Fruit fly (Drosophila melanogaster): ENCODE measurements around the gene CG10559.
A peak's percentile ranks its signal among the peaks of the same experiment; 100 is the strongest.

Gene CG10559

DNA sequence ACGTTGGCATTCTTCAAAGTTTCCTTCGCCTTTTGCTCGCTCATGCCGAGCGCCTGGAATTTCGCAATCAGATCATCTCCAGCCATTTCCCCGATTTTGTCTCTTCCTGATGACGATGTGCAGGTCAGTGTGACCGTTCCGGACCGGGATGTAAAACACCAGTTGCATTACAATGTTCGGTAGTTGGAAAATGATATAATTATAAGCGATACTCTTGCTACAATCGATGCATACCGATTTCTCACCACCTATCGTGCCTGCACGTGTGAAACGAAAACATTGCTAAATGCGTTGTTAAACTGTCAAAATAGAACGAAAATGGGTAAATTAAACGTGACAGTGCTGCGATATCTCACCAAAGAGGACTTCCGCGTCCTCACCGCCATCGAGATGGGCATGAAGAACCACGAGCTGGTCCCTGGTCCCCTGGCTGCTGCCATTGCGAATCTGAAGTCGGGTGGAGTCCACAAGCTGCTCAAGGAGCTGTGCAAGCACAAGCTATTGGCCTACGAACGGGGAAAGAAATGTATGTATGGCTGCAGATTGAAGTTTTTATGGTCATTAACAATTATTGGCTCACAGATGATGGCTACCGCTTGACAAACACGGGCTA lies 50.2 kb downstream of the CG10559 start, which contains the start of the genes GlnRS and RIOK2 (continued):
- TF ChIP-seq nau (GFP tag; optimal IDR thresholded peaks at IDR 0.05) = no peak
- TF ChIP-seq HLHmδ (GFP tag; optimal IDR thresholded peaks at IDR 0.05) = no peak
- TF ChIP-seq jigr1 (GFP tag; IDR thresholded peaks at IDR 0.05) = no peak
- TF ChIP-seq BtbVII (GFP tag; optimal IDR thresholded peaks at IDR 0.05) = no peak
- TF ChIP-seq CG17912 (GFP tag; optimal IDR thresholded peaks at IDR 0.05) = peak; percentile 54
- no peak for TF ChIP-seq gce (GFP tag; IDR thresholded peaks at IDR 0.05)
- TF ChIP-seq CG1832 (GFP tag; optimal IDR thresholded peaks at IDR 0.05) = no peak
- peak in 1 of 2 experiments; percentile 79 for TF ChIP-seq Dfd (GFP tag; optimal IDR thresholded peaks at IDR 0.05)
- TF ChIP-seq Aef1 (GFP tag; IDR thresholded peaks at IDR 0.05) = no peak
- TF ChIP-seq CG6765 (GFP tag; optimal IDR thresholded peaks at IDR 0.05) = no peak
- TF ChIP-seq CG4404 (GFP tag; IDR thresholded peaks at IDR 0.05) = no peak
- TF ChIP-seq zfh2 (GFP tag; optimal IDR thresholded peaks at IDR 0.05) = peak; percentile 27
- peak; percentile 1 for TF ChIP-seq CG10979 (tag; optimal IDR thresholded peaks at IDR 0.05)
- TF ChIP-seq lbe (GFP tag; optimal IDR thresholded peaks at IDR 0.05) = no peak
- no peak for TF ChIP-seq schlank (tag; optimal IDR thresholded peaks at IDR 0.05)
- peak; percentile 92 for TF ChIP-seq CG17802 (tag; optimal IDR thresholded peaks at IDR 0.05)
- TF ChIP-seq Ssrp (tag; optimal IDR thresholded peaks at IDR 0.05) = no peak
- TF ChIP-seq CG4328 (GFP tag; optimal IDR thresholded peaks at IDR 0.05) = no peak
- no peak for TF ChIP-seq Dip3 (GFP tag; optimal IDR thresholded peaks at IDR 0.05)
- no peak for TF ChIP-seq otp (GFP tag; IDR thresholded peaks at IDR 0.05)
- no peak for TF ChIP-seq Nf-YA (GFP tag; IDR thresholded peaks at IDR 0.05)
- TF ChIP-seq sim (GFP tag; IDR thresholded peaks at IDR 0.05) = no peak
- peak; percentile 52 for TF ChIP-seq Rfx (GFP tag; IDR thresholded peaks at IDR 0.05)
- no peak for TF ChIP-seq Gug (GFP tag; IDR thresholded peaks at IDR 0.05)
- TF ChIP-seq sima (GFP tag; optimal IDR thresholded peaks at IDR 0.05) = no peak
- no peak for TF ChIP-seq Drgx (GFP tag; IDR thresholded peaks at IDR 0.05)
- no peak for TF ChIP-seq Dad (GFP tag; optimal IDR thresholded peaks at IDR 0.05)
- no peak for TF ChIP-seq tll (GFP tag; optimal IDR thresholded peaks at IDR 0.05)
- no peak for TF ChIP-seq gsb-n (tag; optimal IDR thresholded peaks at IDR 0.05)
- peak in 1 of 3 experiments; percentile 12 for TF ChIP-seq Stat92E (GFP tag; optimal IDR thresholded peaks at IDR 0.05)
- no peak for TF ChIP-seq CG32767 (GFP tag; IDR thresholded peaks at IDR 0.05)
- TF ChIP-seq Doc2 (GFP tag; IDR thresholded peaks at IDR 0.05) = no peak
- TF ChIP-seq CG7987 (GFP tag; optimal IDR thresholded peaks at IDR 0.05) = peak; percentile 49
- no peak for TF ChIP-seq bab2 (GFP tag; optimal IDR thresholded peaks at IDR 0.05)
- no peak for TF ChIP-seq CG33557 (GFP tag; optimal IDR thresholded peaks at IDR 0.05)
- no peak for TF ChIP-seq gcm2 (GFP tag; optimal IDR thresholded peaks at IDR 0.05)
- peak; percentile 54 for TF ChIP-seq CG33213 (GFP tag; optimal IDR thresholded peaks at IDR 0.05)
- TF ChIP-seq tup (GFP tag; optimal IDR thresholded peaks at IDR 0.05) = no peak
- no peak for TF ChIP-seq hkb (optimal IDR thresholded peaks at IDR 0.05)
- TF ChIP-seq hkb (GFP tag; IDR thresholded peaks at IDR 0.05) = no peak
- no peak for TF ChIP-seq CG17359 (tag; optimal IDR thresholded peaks at IDR 0.05)
- TF ChIP-seq CG6813 (GFP tag; optimal IDR thresholded peaks at IDR 0.05) = no peak
- no peak for TF ChIP-seq vfl (GFP tag; optimal IDR thresholded peaks at IDR 0.05)
- no peak for TF ChIP-seq Asciz (GFP tag; optimal IDR thresholded peaks at IDR 0.05)
- TF ChIP-seq inv (GFP tag; IDR thresholded peaks at IDR 0.05; ENCODE audit: partially characterized antibody) = peak; percentile 94
- no peak for TF ChIP-seq CG2199 (GFP tag; IDR thresholded peaks at IDR 0.05)
- no peak for TF ChIP-seq CG18599 (GFP tag; optimal IDR thresholded peaks at IDR 0.05)
- TF ChIP-seq Bgb (GFP tag; IDR thresholded peaks at IDR 0.05; ENCODE audit: partially characterized antibody) = peak; percentile 98
- no peak for TF ChIP-seq pan (optimal IDR thresholded peaks at IDR 0.05)
- TF ChIP-seq pan (GFP tag; optimal IDR thresholded peaks at IDR 0.05 in 1 of 2, IDR thresholded peaks at IDR 0.05 in 1 of 2) = no peak
- peak; percentile 94 for TF ChIP-seq CG9797 (GFP tag; optimal IDR thresholded peaks at IDR 0.05)

Data from whole organism, embryonic.